Worm (Caenorhabditis elegans) whole organism, L3 larva: ENCODE data around the gene irld-36.

ENCODE experiments used
- pha-4 ChIP-seq: fragments of 150-350 bp; optimal IDR thresholded peaks from 2 replicates; lab custom pipeline; 2014; ENCODE audit warnings: missing biosample characterization, missing genetic modification reagents, missing genetic modification characterization
- tbx-2 ChIP-seq: sonication (generic microtip); optimal IDR thresholded peaks from 2 replicates; lab custom pipeline; 2016; ENCODE audit warnings: mild to moderate bottlenecking, missing genetic modification characterization, missing compliant biosample characterization
- ztf-11 ChIP-seq: fragments of 150-350 bp; optimal IDR thresholded peaks from 2 replicates; lab custom pipeline; 2014; ENCODE audit warnings: missing biosample characterization, missing genetic modification characterization

DNA sequence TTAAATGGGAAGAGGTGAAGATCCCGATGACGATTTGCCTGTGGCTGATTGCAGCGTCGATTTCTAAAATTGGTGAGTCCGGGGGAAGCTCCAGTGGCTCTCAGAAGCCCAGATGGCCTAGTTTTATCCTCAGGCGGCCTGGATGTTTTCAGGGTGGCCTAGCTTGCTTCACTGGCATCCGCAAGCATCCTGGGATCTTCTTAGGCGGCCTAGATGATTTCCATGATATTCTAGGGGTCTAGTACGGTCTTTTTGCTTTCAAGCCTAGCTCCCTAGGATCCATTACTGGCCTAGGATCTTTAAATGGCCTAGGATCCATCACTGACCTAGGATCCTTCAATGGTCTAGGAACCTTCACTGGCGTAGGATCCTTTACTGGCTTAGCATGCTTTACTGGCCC, 8.2 kb upstream of the irld-36 start:
- TF ChIP-seq ztf-11 (tag; lab: Kevin White, UChicago) (no peak), pha-4 (tag; lab: Kevin White, UChicago) (no peak), tbx-2 (tag; lab: Kevin White, UChicago) (no peak)
